Worm (Caenorhabditis elegans) whole organism, L4/young adult: ENCODE data around the gene tax-4.

ENCODE experiments used
- W03F9.2 ChIP-seq: fragments of 150-350 bp; optimal IDR thresholded peaks from 2 replicates; lab custom pipeline; 2014; ENCODE audit warnings: missing biosample characterization, missing genetic modification characterization
- him-1 ChIP-seq: sonication (generic microtip); optimal IDR thresholded peaks from 2 replicates; lab custom pipeline; 2016; ENCODE audit warnings: missing genotype, missing genetic modification reagents, missing genetic modification characterization, missing compliant biosample characterization

ce11 chrIII:9199605-9200004, 18.3 kb downstream of the tax-4 start, which contains the start of gene ZC84.6:
- no peak for TF ChIP-seq him-1 (tag; lab: Kevin White, UChicago)
- TF ChIP-seq W03F9.2 (tag; lab: Kevin White, UChicago): no peak
